Fruit fly (Drosophila melanogaster) whole organism, embryonic: Measurements from ENCODE around the gene CG15027.

ENCODE experiments used
- Asciz ChIP-seq: fragments of 200-800 bp; sonication (Bioruptor generic); optimal IDR thresholded peaks from 2 replicates; lab custom pipeline; 2017; ENCODE audit warnings: missing biosample characterization, mild to moderate bottlenecking, missing genetic modification characterization, missing genetic modification reagents
- CG10209 ChIP-seq: fragments of 200-800 bp; sonication (Bioruptor generic); optimal IDR thresholded peaks from 3 replicates; lab custom pipeline; 2017; ENCODE audit warnings: missing biosample characterization, mild to moderate bottlenecking, missing genetic modification characterization, missing genetic modification reagents
- CG10267 ChIP-seq: fragments of 200-800 bp; sonication (Bioruptor generic); optimal IDR thresholded peaks from 2 replicates; lab custom pipeline; 2018; ENCODE audit warnings: missing biosample characterization, mild to moderate bottlenecking, missing genetic modification characterization, moderate library complexity
- CG10431 ChIP-seq: fragments of 200-800 bp; sonication (Bioruptor generic); optimal IDR thresholded peaks from 3 replicates; lab custom pipeline; 2018; ENCODE audit warnings: missing biosample characterization, mild to moderate bottlenecking, missing genetic modification characterization
- CG10462 ChIP-seq: fragments of 200-800 bp; sonication (Bioruptor generic); optimal IDR thresholded peaks from 2 replicates; lab custom pipeline; 2016; ENCODE audit warnings: missing biosample characterization, missing genetic modification characterization
- CG10979 ChIP-seq: fragments of 200-800 bp; sonication (Bioruptor generic); optimal IDR thresholded peaks from 2 replicates; lab custom pipeline; 2018; ENCODE audit warnings: missing biosample characterization, mild to moderate bottlenecking, missing genetic modification characterization, moderate library complexity
- CG12236 ChIP-seq: fragments of 200-800 bp; sonication (Bioruptor generic); optimal IDR thresholded peaks from 2 replicates; lab custom pipeline; 2016; ENCODE audit warnings: missing biosample characterization, missing genetic modification characterization
- CG12391 ChIP-seq: fragments of 200-800 bp; sonication (Bioruptor generic); optimal IDR thresholded peaks from 3 replicates; lab custom pipeline; 2018; ENCODE audit warnings: missing biosample characterization, mild to moderate bottlenecking, missing genetic modification characterization, moderate library complexity
- CG13775 ChIP-seq: fragments of 200-800 bp; sonication (Bioruptor generic); optimal IDR thresholded peaks from 3 replicates; lab custom pipeline; 2017; ENCODE audit warnings: missing biosample characterization, mild to moderate bottlenecking, missing genetic modification characterization
- CG17612 ChIP-seq: fragments of 200-800 bp; sonication (Bioruptor generic); IDR thresholded peaks from 2 replicates; pipeline ENCODE4 v1.3.6; 2022; ENCODE audit warnings: missing biosample characterization, missing genetic modification characterization
- CG1832 ChIP-seq: fragments of 200-800 bp; sonication (Bioruptor generic); optimal IDR thresholded peaks from 2 replicates; lab custom pipeline; 2017; ENCODE audit warnings: missing biosample characterization, mild to moderate bottlenecking, missing genetic modification characterization, inconsistent platforms
- CG2116 ChIP-seq: fragments of 200-800 bp; sonication (Bioruptor generic); optimal IDR thresholded peaks from 3 replicates; lab custom pipeline; 2018; ENCODE audit warnings: missing biosample characterization, mild to moderate bottlenecking, missing genetic modification characterization
- CG2678 ChIP-seq: fragments of 200-800 bp; sonication (Bioruptor generic); optimal IDR thresholded peaks from 3 replicates; lab custom pipeline; 2019; ENCODE audit warnings: missing biosample characterization, mild to moderate bottlenecking, missing genetic modification characterization, moderate library complexity
- CG31388 ChIP-seq: fragments of 200-800 bp; sonication (Bioruptor generic); optimal IDR thresholded peaks from 2 replicates; lab custom pipeline; 2016; ENCODE audit warnings: missing biosample characterization, missing genetic modification characterization
- CG34224 ChIP-seq: fragments of 200-800 bp; sonication (Bioruptor generic); IDR thresholded peaks from 3 replicates; pipeline ENCODE4 v1.3.6; 2022; ENCODE audit warnings: missing biosample characterization, missing genetic modification characterization; ENCODE audit not compliant: partially characterized antibody
- CG3726 ChIP-seq: fragments of 200-800 bp; sonication (Bioruptor generic); IDR thresholded peaks from 3 replicates; pipeline ENCODE4, ENCODE4 v1.3.6; 2022; ENCODE audit warnings: missing biosample characterization, missing genetic modification characterization
- CG3995 ChIP-seq: fragments of 200-800 bp; sonication (Bioruptor generic); optimal IDR thresholded peaks from 3 replicates; lab custom pipeline; 2016; ENCODE audit warnings: missing biosample characterization, missing genetic modification characterization
- CG5953 ChIP-seq: fragments of 200-800 bp; sonication (Bioruptor generic); IDR thresholded peaks from 2 replicates; pipeline ENCODE4 v1.3.6; 2022; ENCODE audit warnings: missing biosample characterization, missing genetic modification characterization
- CG6175 ChIP-seq: fragments of 200-800 bp; sonication (Bioruptor generic); IDR thresholded peaks from 3 replicates; pipeline ENCODE4 v1.3.6; 2022; ENCODE audit warnings: missing biosample characterization, missing genetic modification characterization
- CG6791 ChIP-seq: fragments of 200-800 bp; sonication (Bioruptor generic); IDR thresholded peaks from 3 replicates; pipeline ENCODE4 v1.3.6; 2022; ENCODE audit warnings: missing biosample characterization, missing genetic modification characterization; ENCODE audit not compliant: partially characterized antibody
- CG9437 ChIP-seq: fragments of 200-800 bp; sonication (Bioruptor generic); optimal IDR thresholded peaks from 2 replicates; lab custom pipeline; 2018; ENCODE audit warnings: missing biosample characterization, mild to moderate bottlenecking, missing genetic modification characterization
- CG9932 ChIP-seq: fragments of 200-800 bp; sonication (Bioruptor generic); IDR thresholded peaks from 2 replicates; pipeline ENCODE4 v1.3.6; 2022; ENCODE audit warnings: missing biosample characterization, missing genetic modification characterization
- D ChIP-seq, 2 experiments: fragments of 200-800 bp in 1 of 2; fragments of >200 bp in 1 of 2; sonication (Bioruptor generic) in 1 of 2; optimal IDR thresholded peaks; 2 replicates in 1 of 2; 3 replicates in 1 of 2; lab custom pipeline; 2017; ENCODE audit warnings: mild to moderate bottlenecking in 1 of 2, missing biosample characterization in 1 of 2, missing genetic modification characterization in 1 of 2, missing genetic modification reagents in 1 of 2
- D19A ChIP-seq: fragments of 200-800 bp; optimal IDR thresholded peaks from 3 replicates; lab custom pipeline; 2019; ENCODE audit warnings: missing biosample characterization, mild to moderate bottlenecking, missing genetic modification characterization, moderate library complexity
- Dip2 ChIP-seq: fragments of 200-800 bp; sonication (Bioruptor generic); IDR thresholded peaks from 2 replicates; pipeline ENCODE4 v1.3.6; 2022; ENCODE audit warnings: missing biosample characterization, missing genetic modification characterization
- H15 ChIP-seq: fragments of 200-800 bp; sonication (Bioruptor generic); IDR thresholded peaks from 3 replicates; pipeline ENCODE4 v1.3.6; 2022; ENCODE audit warnings: missing biosample characterization, missing genetic modification characterization
- Hey ChIP-seq: fragments of 200-800 bp; sonication (Bioruptor generic); optimal IDR thresholded peaks from 3 replicates; lab custom pipeline; 2018; ENCODE audit warnings: missing biosample characterization, mild to moderate bottlenecking, missing genetic modification characterization
- Hr78 ChIP-seq, 2 experiments: fragments of 200-800 bp in 1 of 2; fragments of >200 bp in 1 of 2; sonication (Bioruptor generic) in 1 of 2; optimal IDR thresholded peaks; 2 replicates each; lab custom pipeline; 2017 to 2019; ENCODE audit warnings: missing biosample characterization in 2 of 2, missing genetic modification characterization in 2 of 2, mild to moderate bottlenecking in 1 of 2, moderate library complexity in 1 of 2
- Kr ChIP-seq: fragments of 200-800 bp; sonication (Bioruptor generic); optimal IDR thresholded peaks from 2 replicates; lab custom pipeline; 2017; ENCODE audit warnings: missing biosample characterization, mild to moderate bottlenecking, missing genetic modification characterization
- MTF-1 ChIP-seq: fragments of 200-800 bp; sonication (Bioruptor generic); optimal IDR thresholded peaks from 2 replicates; lab custom pipeline; 2018; ENCODE audit warnings: missing biosample characterization, mild to moderate bottlenecking, missing genetic modification characterization, borderline replicate concordance
- Max ChIP-seq: fragments of 200-800 bp; sonication (Bioruptor generic); optimal IDR thresholded peaks from 2 replicates; lab custom pipeline; 2016; ENCODE audit warnings: missing biosample characterization, mild to moderate bottlenecking, missing genetic modification characterization
- NfI ChIP-seq: fragments of 200-800 bp; sonication (Bioruptor generic); optimal IDR thresholded peaks from 3 replicates; lab custom pipeline; 2018; ENCODE audit warnings: missing biosample characterization, mild to moderate bottlenecking, missing genetic modification characterization, moderate library complexity
- Oli ChIP-seq: fragments of 200-800 bp; sonication (Bioruptor generic); optimal IDR thresholded peaks from 2 replicates; lab custom pipeline; 2018; ENCODE audit warnings: missing biosample characterization, mild to moderate bottlenecking, missing genetic modification characterization, moderate library complexity
- br ChIP-seq: fragments of >200 bp; optimal IDR thresholded peaks from 2 replicates; lab custom pipeline; 2017
- crc ChIP-seq: fragments of 200-800 bp; sonication (Bioruptor generic); optimal IDR thresholded peaks from 2 replicates; lab custom pipeline; 2016; ENCODE audit warnings: missing biosample characterization, missing genetic modification characterization
- dimm ChIP-seq: fragments of 200-800 bp; sonication (Bioruptor generic); IDR thresholded peaks from 2 replicates; pipeline ENCODE4 v1.3.6; 2022; ENCODE audit warnings: missing biosample characterization, missing genetic modification characterization
- fu2 ChIP-seq: fragments of 200-800 bp; sonication (Bioruptor generic); optimal IDR thresholded peaks from 2 replicates; lab custom pipeline; 2016; ENCODE audit warnings: missing biosample characterization, missing genetic modification characterization
- gt ChIP-seq: fragments of 200-800 bp; sonication (Bioruptor generic); IDR thresholded peaks from 2 replicates; pipeline ENCODE4 v1.3.6; 2022; ENCODE audit warnings: missing biosample characterization, missing genetic modification characterization
- jing ChIP-seq: fragments of 200-800 bp; sonication (Bioruptor generic); optimal IDR thresholded peaks from 2 replicates; lab custom pipeline; 2018; ENCODE audit warnings: missing biosample characterization, mild to moderate bottlenecking, missing genetic modification characterization
- ken ChIP-seq: fragments of 200-800 bp; sonication (Bioruptor generic); IDR thresholded peaks from 3 replicates; pipeline ENCODE4 v1.3.6; 2022; ENCODE audit warnings: missing biosample characterization, missing genetic modification characterization
- lab ChIP-seq: fragments of 200-800 bp; sonication (Bioruptor generic); optimal IDR thresholded peaks from 3 replicates; lab custom pipeline; 2017; ENCODE audit warnings: missing biosample characterization, missing genetic modification characterization, mild to moderate bottlenecking, moderate library complexity, missing genetic modification reagents
- mirr ChIP-seq: fragments of 200-800 bp; sonication (Bioruptor generic); optimal IDR thresholded peaks from 3 replicates; lab custom pipeline; 2018; ENCODE audit warnings: missing biosample characterization, mild to moderate bottlenecking, missing genetic modification characterization
- nom ChIP-seq: fragments of 200-800 bp; sonication (Bioruptor generic); optimal IDR thresholded peaks from 2 replicates; lab custom pipeline; 2017; ENCODE audit warnings: missing biosample characterization, missing genetic modification characterization, mild to moderate bottlenecking, moderate library complexity, missing genetic modification reagents
- odd ChIP-seq: fragments of 200-800 bp; sonication (Bioruptor generic); optimal IDR thresholded peaks from 2 replicates; lab custom pipeline; 2017; ENCODE audit warnings: missing biosample characterization, mild to moderate bottlenecking, missing genetic modification characterization
- org-1 ChIP-seq: fragments of 200-800 bp; sonication (Bioruptor generic); optimal IDR thresholded peaks from 2 replicates; lab custom pipeline; 2017; ENCODE audit warnings: missing biosample characterization, missing genetic modification characterization
- pzg ChIP-seq: fragments of 200-800 bp; sonication (Bioruptor generic); optimal IDR thresholded peaks from 3 replicates; lab custom pipeline; 2018; ENCODE audit warnings: missing biosample characterization, mild to moderate bottlenecking, missing genetic modification characterization, moderate library complexity
- sim ChIP-seq: fragments of 200-800 bp; sonication (Bioruptor generic); IDR thresholded peaks from 2 replicates; pipeline ENCODE4 v1.3.6; 2022; ENCODE audit warnings: missing biosample characterization, missing genetic modification characterization
- tio ChIP-seq: fragments of 200-800 bp; sonication (Bioruptor generic); optimal IDR thresholded peaks from 2 replicates; lab custom pipeline; 2017; ENCODE audit warnings: missing biosample characterization, missing genetic modification characterization, inconsistent platforms
- tna ChIP-seq: fragments of 200-800 bp; sonication (Bioruptor generic); IDR thresholded peaks from 2 replicates; pipeline ENCODE4 v1.3.6; 2022; ENCODE audit warnings: missing biosample characterization, missing genetic modification characterization; ENCODE audit not compliant: partially characterized antibody

The CG15027 gene

dm6 chrX:15080780-15081402 is 4.7 kb downstream of the CG15027 start, which contains the start of gene CG33177:
CG33177 (plus strand) TSS chrX:15081367.
- no peak for TF ChIP-seq CG10462
- no peak for TF ChIP-seq nom (GFP tag; lab: Kevin White, UChicago)
- TF ChIP-seq gt (GFP tag; lab: Robert Waterston, UW) = no peak
- TF ChIP-seq ken (GFP tag; lab: Robert Waterston, UW) = no peak
- TF ChIP-seq CG12391 (tag; lab: Kevin White, UChicago) = peak; percentile 10
- peak; percentile 14 for TF ChIP-seq NfI (GFP tag; lab: Kevin White, UChicago)
- TF ChIP-seq Max (GFP tag; lab: Kevin White, UChicago) = no peak
- TF ChIP-seq CG9932 (GFP tag; lab: Robert Waterston, UW) = peak; percentile 22; the same call in 1 of the 2 replicates
- peak; percentile 69 for TF ChIP-seq CG10431 (GFP tag; lab: Kevin White, UChicago)
- peak; percentile 44 for TF ChIP-seq lab (GFP tag; lab: Kevin White, UChicago)
- TF ChIP-seq H15 (GFP tag; lab: Robert Waterston, UW) = no peak
- TF ChIP-seq br (lab: Kevin White, UChicago) = no peak
- TF ChIP-seq Hr78 (GFP tag; optimal IDR thresholded peaks at IDR 0.05; lab: Kevin White, UChicago) = no peak
- TF ChIP-seq sim (GFP tag; lab: Robert Waterston, UW) = no peak
- no peak for TF ChIP-seq CG1832 (GFP tag; lab: Kevin White, UChicago)
- TF ChIP-seq Asciz = no peak
- no peak for TF ChIP-seq CG9437
- TF ChIP-seq CG34224 = no peak
- TF ChIP-seq CG31388 (GFP tag; lab: Kevin White, UChicago) = no peak
- no peak for TF ChIP-seq CG6175
- TF ChIP-seq Dip2 (GFP tag; lab: Robert Waterston, UW) = peak; percentile 96
- no peak for TF ChIP-seq Oli
- no peak for TF ChIP-seq Kr (GFP tag; lab: Kevin White, UChicago)
- peak; percentile 33 for TF ChIP-seq CG10267 (tag; lab: Kevin White, UChicago)
- peak; percentile 55 for TF ChIP-seq mirr (GFP tag; lab: Kevin White, UChicago)
- TF ChIP-seq CG10209 (GFP tag; lab: Kevin White, UChicago) = no peak
- TF ChIP-seq CG13775 (GFP tag; lab: Kevin White, UChicago) = no peak
- TF ChIP-seq CG3995 = peak; percentile 31
- no peak for TF ChIP-seq CG2678
- TF ChIP-seq CG5953 (GFP tag; lab: Robert Waterston, UW) = no peak
- no peak for TF ChIP-seq D19A
- no peak for TF ChIP-seq odd (GFP tag; lab: Kevin White, UChicago)
- no peak for TF ChIP-seq tio
- TF ChIP-seq CG12236 (GFP tag; lab: Kevin White, UChicago) = no peak
- TF ChIP-seq CG3726 = no peak
- no peak for TF ChIP-seq jing (GFP tag; lab: Kevin White, UChicago)
- peak; percentile 3 for TF ChIP-seq pzg
- TF ChIP-seq crc (GFP tag; lab: Kevin White, UChicago) = no peak
- TF ChIP-seq CG17612 (GFP tag; lab: Robert Waterston, UW) = no peak
- peak; percentile 3 for TF ChIP-seq CG2116 (GFP tag; lab: Kevin White, UChicago)
- no peak for TF ChIP-seq fu2 (GFP tag; lab: Kevin White, UChicago)
- TF ChIP-seq MTF-1 (GFP tag; lab: Kevin White, UChicago) = no peak
- TF ChIP-seq CG10979 (tag; lab: Kevin White, UChicago) = peak; percentile 58
- TF ChIP-seq org-1 (GFP tag; lab: Kevin White, UChicago) = no peak
- no peak for TF ChIP-seq tna (GFP tag; lab: Robert Waterston, UW)
- TF ChIP-seq dimm (GFP tag; lab: Robert Waterston, UW) = no peak
- no peak for TF ChIP-seq Hey (tag; lab: Kevin White, UChicago)
- no peak for TF ChIP-seq CG6791 (GFP tag; lab: Robert Waterston, UW)
- TF ChIP-seq D (optimal IDR thresholded peaks at IDR 0.05; lab: Kevin White, UChicago) = no peak
- no peak for TF ChIP-seq D (GFP tag; optimal IDR thresholded peaks at IDR 0.05; lab: Kevin White, UChicago)
